Fruit fly (Drosophila melanogaster): Measurements from ENCODE around the gene CG32755.
A peak's percentile ranks its signal among the peaks of the same experiment; 100 is the strongest.

The CG32755 gene

dm6 chrX:5992141-5992540 lies 42.1 kb downstream of the CG32755 start (continued):
- TF ChIP-seq MBD-R2 (GFP tag; IDR thresholded peaks at IDR 0.05) = no peak
- 0 out of 2 replicates have a peak, but pooled peaks have one; percentile 8 for TF ChIP-seq CG10366 (GFP tag; IDR thresholded peaks at IDR 0.05)
- no peak for TF ChIP-seq inv (GFP tag; IDR thresholded peaks at IDR 0.05; ENCODE audit: partially characterized antibody)
- TF ChIP-seq gcm2 (GFP tag; optimal IDR thresholded peaks at IDR 0.05) = no peak
- no peak for TF ChIP-seq CG4820 (GFP tag; optimal IDR thresholded peaks at IDR 0.05)
- TF ChIP-seq CG7745 (tag; optimal IDR thresholded peaks at IDR 0.05) = peak; percentile 85
- TF ChIP-seq CG4404 (GFP tag; IDR thresholded peaks at IDR 0.05) = no peak
- peak; percentile 73 for TF ChIP-seq CG15479 (GFP tag; optimal IDR thresholded peaks at IDR 0.05)
- peak; percentile 96 for TF ChIP-seq CG31365 (tag; optimal IDR thresholded peaks at IDR 0.05)
- TF ChIP-seq chinmo (GFP tag; IDR thresholded peaks at IDR 0.05; ENCODE audit: partially characterized antibody) = no peak
- no peak for TF ChIP-seq CG11398 (GFP tag; optimal IDR thresholded peaks at IDR 0.05)
- no peak for TF ChIP-seq Ravus (GFP tag; IDR thresholded peaks at IDR 0.05)
- no peak for TF ChIP-seq tgo (GFP tag; IDR thresholded peaks at IDR 0.05)
- no peak for TF ChIP-seq hb (GFP tag; IDR thresholded peaks at IDR 0.05; ENCODE audit: partially characterized antibody)
- no peak for TF ChIP-seq danr (GFP tag; IDR thresholded peaks at IDR 0.05)
- TF ChIP-seq Sox100B (GFP tag; optimal IDR thresholded peaks at IDR 0.05) = no peak
- peak; percentile 74 for TF ChIP-seq zen (tag; optimal IDR thresholded peaks at IDR 0.05)
- TF ChIP-seq Spps (tag; optimal IDR thresholded peaks at IDR 0.05) = no peak
- TF ChIP-seq CG14441 (GFP tag; IDR thresholded peaks at IDR 0.05) = no peak
- TF ChIP-seq CG12155 (GFP tag; optimal IDR thresholded peaks at IDR 0.05) = no peak
- no peak for TF ChIP-seq mam (GFP tag; optimal IDR thresholded peaks at IDR 0.05)
- no peak for TF ChIP-seq lola (GFP tag; optimal IDR thresholded peaks at IDR 0.05)
- TF ChIP-seq CG9437 (GFP tag; optimal IDR thresholded peaks at IDR 0.05) = no peak
- peak; percentile 60 for TF ChIP-seq stwl (tag; optimal IDR thresholded peaks at IDR 0.05)
- 0 out of 3 replicates have a peak, but pooled peaks have one; percentile 42 for TF ChIP-seq ci (GFP tag; IDR thresholded peaks at IDR 0.05)
- no peak for TF ChIP-seq Hsf (GFP tag; optimal IDR thresholded peaks at IDR 0.05)
- TF ChIP-seq CG2712 (tag; optimal IDR thresholded peaks at IDR 0.05) = peak; percentile 10
- no peak for TF ChIP-seq Jarid2 (GFP tag; optimal IDR thresholded peaks at IDR 0.05)
- TF ChIP-seq Sin3A (optimal IDR thresholded peaks at IDR 0.05) = no peak
- TF ChIP-seq YL-1 (GFP tag; optimal IDR thresholded peaks at IDR 0.05) = no peak
- peak; percentile 91 for TF ChIP-seq pita (GFP tag; optimal IDR thresholded peaks at IDR 0.05)
- no peak for TF ChIP-seq schlank (tag; optimal IDR thresholded peaks at IDR 0.05)
- TF ChIP-seq CG10267 (tag; optimal IDR thresholded peaks at IDR 0.05) = peak; percentile 5
- peak; percentile 83 for TF ChIP-seq CTCF (GFP tag; optimal IDR thresholded peaks at IDR 0.05)
- no peak for TF ChIP-seq grn (GFP tag; optimal IDR thresholded peaks at IDR 0.05)
- TF ChIP-seq Dfd (GFP tag; optimal IDR thresholded peaks at IDR 0.05) = no peak
- TF ChIP-seq lbe (GFP tag; optimal IDR thresholded peaks at IDR 0.05) = no peak
- TF ChIP-seq sob (GFP tag; IDR thresholded peaks at IDR 0.05) = no peak
- TF ChIP-seq CoRest (tag; optimal IDR thresholded peaks at IDR 0.05) = no peak
- TF ChIP-seq NfI (GFP tag; optimal IDR thresholded peaks at IDR 0.05) = peak; percentile 26
- no peak for TF ChIP-seq jumu (GFP tag; optimal IDR thresholded peaks at IDR 0.05)
- TF ChIP-seq Hr51 (GFP tag; optimal IDR thresholded peaks at IDR 0.05) = peak in 1 of 2 experiments; percentile 22
- no peak for TF ChIP-seq CG17186 (GFP tag; optimal IDR thresholded peaks at IDR 0.05)
- TF ChIP-seq CG14965 (GFP tag; optimal IDR thresholded peaks at IDR 0.05; ENCODE audit: borderline replicate concordance) = no peak
- TF ChIP-seq pzg (GFP tag; optimal IDR thresholded peaks at IDR 0.05) = peak; percentile 10
- peak; percentile 25; the same call in 1 of the 2 replicates for TF ChIP-seq Bgb (GFP tag; IDR thresholded peaks at IDR 0.05; ENCODE audit: partially characterized antibody)
- TF ChIP-seq dm (GFP tag; optimal IDR thresholded peaks at IDR 0.05) = no peak
- no peak for TF ChIP-seq abd-A (tag; optimal IDR thresholded peaks at IDR 0.05)
- TF ChIP-seq CG13424 (tag; optimal IDR thresholded peaks at IDR 0.05) = peak; percentile 11
- TF ChIP-seq CG14860 (GFP tag; IDR thresholded peaks at IDR 0.05; ENCODE audit: partially characterized antibody) = no peak
- no peak for TF ChIP-seq Dref (GFP tag; IDR thresholded peaks at IDR 0.05)

Measured in whole organism, embryonic.